Worm (Caenorhabditis elegans): ENCODE measurements around the gene lon-1.
A peak's percentile ranks its signal among the peaks of the same experiment; 100 is the strongest.

Gene lon-1

ce11 chrIII:5486345-5486744 is 12.1 kb downstream of the lon-1 start:
- TF ChIP-seq fos-1 (tag; optimal IDR thresholded peaks at IDR 0.05) (no peak), nhr-25 (tag; optimal IDR thresholded peaks at IDR 0.05) (no peak), nhr-21 (tag; optimal IDR thresholded peaks at IDR 0.05) (no peak), nhr-12 (tag; optimal IDR thresholded peaks at IDR 0.05) (no peak), lin-39 (tag; optimal IDR thresholded peaks at IDR 0.05) (no peak), ZK546.5 (tag; optimal IDR thresholded peaks at IDR 0.05) (no peak), mab-5 (tag; optimal IDR thresholded peaks at IDR 0.05) (no peak), ama-1 (optimal IDR thresholded peaks at IDR 0.05) (no peak), nhr-77 (tag; optimal IDR thresholded peaks at IDR 0.05) (no peak), C34F6.9 (tag; optimal IDR thresholded peaks at IDR 0.05) (no peak), alr-1 (tag; optimal IDR thresholded peaks at IDR 0.05) (no peak), gmeb-1 (tag; optimal IDR thresholded peaks at IDR 0.05) (no peak), dmd-4 (tag; optimal IDR thresholded peaks at IDR 0.05) (no peak), skn-1 (tag; optimal IDR thresholded peaks at IDR 0.05) (no peak), R02D3.7 (tag; optimal IDR thresholded peaks at IDR 0.05) (no peak), egl-27 (tag; optimal IDR thresholded peaks at IDR 0.05) (no peak)

DNA sequence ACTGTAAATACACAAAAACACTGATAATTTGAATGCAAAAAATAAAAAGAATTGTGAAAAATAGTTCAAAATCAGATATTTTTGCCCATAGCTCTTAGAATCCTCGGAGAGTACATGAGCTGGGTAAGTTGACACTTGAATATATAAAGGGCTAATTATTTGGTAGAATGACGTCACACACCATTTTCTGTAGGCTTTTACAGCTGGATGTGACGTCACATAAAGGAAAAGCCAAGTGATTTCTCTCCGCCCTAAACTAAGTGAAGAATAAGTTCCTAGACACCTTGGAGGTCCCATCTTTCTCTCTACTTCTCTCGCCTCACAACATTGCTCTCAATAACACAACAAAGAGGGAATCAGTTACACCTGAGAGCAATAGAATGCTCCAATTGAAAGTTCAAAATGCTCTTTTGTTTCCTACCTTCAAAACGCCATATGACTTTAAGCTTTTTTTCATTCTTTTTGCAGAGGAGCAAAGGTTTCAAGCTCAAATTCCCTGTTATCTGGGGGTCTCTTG is 12.9 kb downstream of the lon-1 start, which contains the start of gene osg-1:
Gene osg-1 (plus strand): TSS at position 467 of the 517 bp plus-strand sequence.
- TF ChIP-seq fos-1 (tag; optimal IDR thresholded peaks at IDR 0.05) (no peak), nhr-129 (tag; optimal IDR thresholded peaks at IDR 0.05) (no peak), lin-39 (tag; optimal IDR thresholded peaks at IDR 0.05) (no peak)

- TF ChIP-seq ceh-82 (tag; optimal IDR thresholded peaks at IDR 0.05) (no peak), lin-39 (tag; optimal IDR thresholded peaks at IDR 0.05) (no peak), gmeb-1 (tag; optimal IDR thresholded peaks at IDR 0.05) (no peak), ZK546.5 (tag; optimal IDR thresholded peaks at IDR 0.05) (no peak), nhr-21 (tag; optimal IDR thresholded peaks at IDR 0.05) (no peak), ama-1 (optimal IDR thresholded peaks at IDR 0.05) (no peak), nhr-77 (tag; optimal IDR thresholded peaks at IDR 0.05) (no peak), ztf-4 (tag; optimal IDR thresholded peaks at IDR 0.05) (no peak), elt-3 (tag; optimal IDR thresholded peaks at IDR 0.05) (no peak), peb-1 (tag; optimal IDR thresholded peaks at IDR 0.05) (no peak)
Measured at ce11 chrIII:5495168-5495567, 20.9 kb downstream of the lon-1 start, which contains the start of gene R02F2.8. Gene R02F2.8, minus strand, starts transcription at chrIII:5495268.

- TF ChIP-seq sma-3 (GFP tag; optimal IDR thresholded peaks at IDR 0.05) (peak; percentile 47), unc-62 (GFP tag; optimal IDR thresholded peaks at IDR 0.05) (no peak), crh-2 (tag; optimal IDR thresholded peaks at IDR 0.05) (peak; percentile 41), Y55F3AM.14 (GFP tag; optimal IDR thresholded peaks at IDR 0.05) (no peak), gmeb-1 (tag; optimal IDR thresholded peaks at IDR 0.05) (peak; percentile 95), ceh-82 (tag; optimal IDR thresholded peaks at IDR 0.05) (no peak), R02D3.7 (tag; optimal IDR thresholded peaks at IDR 0.05) (peak; percentile 92), unc-55 (GFP tag; optimal IDR thresholded peaks at IDR 0.05) (peak; percentile 82), sma-9 (GFP tag; optimal IDR thresholded peaks at IDR 0.05) (peak; percentile 32), sma-9 (tag; optimal IDR thresholded peaks at IDR 0.05) (no peak), C34F6.9 (tag; optimal IDR thresholded peaks at IDR 0.05) (peak; percentile 70), fos-1 (tag; optimal IDR thresholded peaks at IDR 0.05) (peak; percentile 4), lsy-2 (tag; optimal IDR thresholded peaks at IDR 0.05) (peak in 1 of 2 experiments; percentile 47), ama-1 (optimal IDR thresholded peaks at IDR 0.05) (no peak), elt-3 (tag; optimal IDR thresholded peaks at IDR 0.05) (no peak), nhr-21 (tag; optimal IDR thresholded peaks at IDR 0.05) (peak; percentile 15)
Measured at ce11 chrIII:5498973-5499372, 24.7 kb downstream of the lon-1 start, which contains the start of gene R02F2.9. Gene R02F2.9, plus strand, starts transcription at chrIII:5499190.

ce11 chrIII:5499942-5500341 is 25.7 kb downstream of the lon-1 start:
- TF ChIP-seq gmeb-1 (tag; optimal IDR thresholded peaks at IDR 0.05) (no peak), egl-27 (tag; optimal IDR thresholded peaks at IDR 0.05) (no peak), ama-1 (optimal IDR thresholded peaks at IDR 0.05) (no peak)

- TF ChIP-seq dmd-4 (tag; optimal IDR thresholded peaks at IDR 0.05) = no peak
- TF ChIP-seq skn-1 (tag; optimal IDR thresholded peaks at IDR 0.05) = no peak
- TF ChIP-seq lsy-2 (tag; optimal IDR thresholded peaks at IDR 0.05) = peak in 1 of 2 experiments; percentile 39
- TF ChIP-seq sma-3 (GFP tag; optimal IDR thresholded peaks at IDR 0.05) = no peak
- TF ChIP-seq mbf-1 (tag; optimal IDR thresholded peaks at IDR 0.05) = no peak
- TF ChIP-seq nhr-21 (tag; optimal IDR thresholded peaks at IDR 0.05) = peak; percentile 47
- TF ChIP-seq F13H6.1 (tag; optimal IDR thresholded peaks at IDR 0.05) = no peak
Measured at ce11 chrIII:5500732-5501131, 26.5 kb downstream of the lon-1 start.
